Worm (Caenorhabditis elegans): ENCODE data around the gene ctns-1.

DNA sequence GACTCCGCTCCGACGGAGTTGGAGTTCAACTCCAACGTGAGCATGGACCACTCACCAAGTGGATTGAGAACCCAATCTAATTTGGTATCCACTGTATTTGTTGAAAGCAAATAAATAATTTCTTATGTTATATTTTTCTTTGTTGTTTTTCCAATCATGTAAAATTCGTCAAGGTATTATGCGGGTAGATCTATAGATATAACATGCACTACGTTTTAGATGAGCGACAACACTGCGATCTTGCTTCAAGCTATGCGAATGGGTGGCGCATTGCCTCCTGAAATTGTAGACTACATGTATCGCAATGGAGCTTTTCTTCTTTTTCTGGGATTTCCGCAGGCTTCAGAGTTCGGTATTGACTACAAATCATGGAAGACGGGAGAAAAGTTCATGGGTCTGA, 7.8 kb upstream of the ctns-1 start, which contains the start of gene F10B5.2:
- TF ChIP-seq pha-4 (GFP tag; IDR thresholded peaks at IDR 0.05) (no peak), pha-4 (tag; optimal IDR thresholded peaks at IDR 0.05) (no peak), nhr-237 (tag; optimal IDR thresholded peaks at IDR 0.05) (no peak), jun-1 (tag; optimal IDR thresholded peaks at IDR 0.05) (no peak), F49E8.2 (tag; optimal IDR thresholded peaks at IDR 0.05; ENCODE audit: borderline replicate concordance) (peak; percentile 61), unc-39 (tag; optimal IDR thresholded peaks at IDR 0.05) (no peak), unc-130 (GFP tag; optimal IDR thresholded peaks at IDR 0.05) (peak; percentile 8), ama-1 (optimal IDR thresholded peaks at IDR 0.05) (no peak), F26F4.8 (GFP tag; conservative IDR thresholded peaks at IDR 0.05) (0 out of 2 replicates have a peak, but pooled peaks have one; percentile 48)
